Worm (Caenorhabditis elegans) whole organism, midembryonic: Measurements from ENCODE around the gene mtg-1.

ENCODE experiments used
- T22C8.4 ChIP-seq: fragments of 200-800 bp; sonication (Bioruptor generic); IDR thresholded peaks from 2 replicates; pipeline ENCODE4 v1.3.6; 2022; ENCODE audit warnings: missing genetic modification characterization, missing compliant biosample characterization
- cog-1 ChIP-seq: sonication (generic microtip); optimal IDR thresholded peaks from 2 replicates; lab custom pipeline; 2016; ENCODE audit warnings: missing genetic modification characterization, missing compliant biosample characterization
- flt-1 ChIP-seq: fragments of 200-800 bp; sonication (Bioruptor generic); IDR thresholded peaks from 2 replicates; pipeline ENCODE4 v1.3.6; 2022; ENCODE audit warnings: missing genetic modification characterization, missing compliant biosample characterization
- klf-2 ChIP-seq: fragments of 200-800 bp; sonication (Bioruptor generic); conservative IDR thresholded peaks from 2 replicates; pipeline ENCODE4 v1.3.6; 2022; ENCODE audit warnings: missing genetic modification reagents, missing genetic modification characterization, missing compliant biosample characterization
- med-1 ChIP-seq: sonication (generic microtip); optimal IDR thresholded peaks from 2 replicates; lab custom pipeline; 2017; ENCODE audit warnings: missing genetic modification characterization, mild to moderate bottlenecking, missing compliant biosample characterization, antibody characterized with exemption, missing genetic modification reagents; ENCODE audit not compliant: insufficient read depth
- ref-1 ChIP-seq: fragments of 200-800 bp; sonication (Bioruptor generic); conservative IDR thresholded peaks from 2 replicates; pipeline ENCODE4 v1.3.6; 2022; ENCODE audit warnings: missing genetic modification reagents, missing genetic modification characterization, missing compliant biosample characterization
- tab-1 ChIP-seq: fragments of 200-800 bp; sonication (Bioruptor generic); IDR thresholded peaks from 2 replicates; pipeline ENCODE4 v1.3.6; 2022; ENCODE audit warnings: missing genetic modification characterization, missing compliant biosample characterization
- ztf-23 ChIP-seq: fragments of 200-800 bp; sonication (Bioruptor generic); IDR thresholded peaks from 2 replicates; pipeline ENCODE4 v1.3.6; 2022; ENCODE audit warnings: missing genetic modification reagents, missing genetic modification characterization, missing compliant biosample characterization
- ztf-29 ChIP-seq: fragments of 200-800 bp; sonication (Bioruptor generic); IDR thresholded peaks from 2 replicates; pipeline ENCODE4 v1.3.6; 2022; ENCODE audit warnings: missing genetic modification reagents, missing genetic modification characterization, missing compliant biosample characterization

Gene mtg-1

ce11 chrIII:1533615-1534014, at the start of gene mtg-1:
TSS of gene mtg-1 (plus strand) at chrIII:1533774.
- no peak for TF ChIP-seq cog-1 (tag; lab: Kevin White, UChicago)
- TF ChIP-seq flt-1 (GFP tag; lab: Robert Waterston, UW) = 0 out of 2 replicates have a peak, but pooled peaks have one; percentile 30

- TF ChIP-seq ztf-29 (GFP tag; lab: Robert Waterston, UW) (no peak), cog-1 (tag; lab: Kevin White, UChicago) (no peak), tab-1 (GFP tag; lab: Robert Waterston, UW) (no peak), ref-1 (GFP tag; lab: Robert Waterston, UW) (no peak), ztf-23 (no peak), T22C8.4 (GFP tag; lab: Robert Waterston, UW) (no peak), flt-1 (GFP tag; lab: Robert Waterston, UW) (no peak), klf-2 (GFP tag; lab: Robert Waterston, UW) (no peak), med-1 (no peak)
These were observed 38.3 kb upstream of the mtg-1 start, which contains the start of gene Y82E9BR.19 for ce11 chrIII:1495230-1495629. TSS of gene Y82E9BR.19 (minus strand) at chrIII:1495330.

- TF ChIP-seq klf-2 (GFP tag; lab: Robert Waterston, UW) (no peak), tab-1 (GFP tag; lab: Robert Waterston, UW) (no peak), ref-1 (GFP tag; lab: Robert Waterston, UW) (no peak), ztf-29 (GFP tag; lab: Robert Waterston, UW) (no peak), ztf-23 (no peak), med-1 (no peak), cog-1 (tag; lab: Kevin White, UChicago) (no peak), T22C8.4 (GFP tag; lab: Robert Waterston, UW) (no peak), flt-1 (GFP tag; lab: Robert Waterston, UW) (no peak)
These were observed 37.6 kb upstream of the mtg-1 start, which contains the start of the genes ave-1 and M01G5.1 for ce11 chrIII:1495863-1496445. TSS of gene ave-1 (minus strand) at chrIII:1495975. TSS of gene M01G5.1 (plus strand) at chrIII:1496401.

ce11 chrIII:1508244-1508643, 25.3 kb upstream of the mtg-1 start:
- TF ChIP-seq flt-1 (GFP tag; lab: Robert Waterston, UW) (no peak), cog-1 (tag; lab: Kevin White, UChicago) (no peak)

DNA sequence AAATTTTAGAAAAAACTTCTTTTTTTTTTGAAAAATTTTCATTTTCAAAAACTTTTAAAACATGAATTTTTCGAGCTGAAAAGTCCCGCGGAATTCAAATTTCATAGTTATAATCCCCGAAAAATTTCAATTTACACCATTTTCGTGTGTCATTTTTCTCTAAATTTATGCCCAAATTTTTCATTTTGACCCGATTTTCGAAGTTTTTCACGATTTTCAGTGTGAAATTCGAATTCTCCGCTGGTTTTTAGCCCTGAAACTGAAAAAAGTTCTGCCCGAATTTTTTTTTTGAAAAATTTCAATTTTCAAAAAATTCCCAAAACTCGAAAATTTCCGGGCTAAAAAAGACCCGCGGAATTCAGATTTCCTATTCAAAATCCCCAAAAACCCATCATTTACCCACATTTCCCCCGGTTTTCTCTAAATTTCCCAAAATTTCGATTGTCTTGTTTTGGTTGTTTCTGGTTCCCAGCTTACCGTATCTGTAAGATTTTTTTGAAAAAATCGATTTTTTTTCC, 24.8 kb upstream of the mtg-1 start:
- TF ChIP-seq klf-2 (GFP tag; lab: Robert Waterston, UW) (no peak), tab-1 (GFP tag; lab: Robert Waterston, UW) (no peak), cog-1 (tag; lab: Kevin White, UChicago) (no peak), ztf-23 (no peak), med-1 (no peak), T22C8.4 (GFP tag; lab: Robert Waterston, UW) (no peak), ztf-29 (GFP tag; lab: Robert Waterston, UW) (no peak), flt-1 (GFP tag; lab: Robert Waterston, UW) (no peak), ref-1 (GFP tag; lab: Robert Waterston, UW) (no peak)

ce11 chrIII:1517893-1518292, 15.7 kb upstream of the mtg-1 start, which contains the start of gene tmem-120:
TSS of gene tmem-120 (minus strand) at chrIII:1517993.
- TF ChIP-seq cog-1 (tag; lab: Kevin White, UChicago) (no peak), flt-1 (GFP tag; lab: Robert Waterston, UW) (no peak), tab-1 (GFP tag; lab: Robert Waterston, UW) (no peak), ref-1 (GFP tag; lab: Robert Waterston, UW) (no peak), ztf-23 (no peak), klf-2 (GFP tag; lab: Robert Waterston, UW) (no peak), med-1 (no peak), T22C8.4 (GFP tag; lab: Robert Waterston, UW) (no peak), ztf-29 (GFP tag; lab: Robert Waterston, UW) (no peak)

ce11 chrIII:1519906-1520305, 13.7 kb upstream of the mtg-1 start:
- TF ChIP-seq ref-1 (GFP tag; lab: Robert Waterston, UW) (no peak), flt-1 (GFP tag; lab: Robert Waterston, UW) (no peak), T22C8.4 (GFP tag; lab: Robert Waterston, UW) (no peak), ztf-29 (GFP tag; lab: Robert Waterston, UW) (no peak), cog-1 (tag; lab: Kevin White, UChicago) (no peak), tab-1 (GFP tag; lab: Robert Waterston, UW) (no peak), klf-2 (GFP tag; lab: Robert Waterston, UW) (no peak), med-1 (no peak), ztf-23 (no peak)

- no peak for TF ChIP-seq ztf-29 (GFP tag; lab: Robert Waterston, UW)
- no peak for TF ChIP-seq flt-1 (GFP tag; lab: Robert Waterston, UW)
- no peak for TF ChIP-seq tab-1 (GFP tag; lab: Robert Waterston, UW)
- no peak for TF ChIP-seq med-1
- TF ChIP-seq klf-2 (GFP tag; lab: Robert Waterston, UW) = no peak
These were observed 5.2 kb upstream of the mtg-1 start for ce11 chrIII:1528423-1528822.

DNA sequence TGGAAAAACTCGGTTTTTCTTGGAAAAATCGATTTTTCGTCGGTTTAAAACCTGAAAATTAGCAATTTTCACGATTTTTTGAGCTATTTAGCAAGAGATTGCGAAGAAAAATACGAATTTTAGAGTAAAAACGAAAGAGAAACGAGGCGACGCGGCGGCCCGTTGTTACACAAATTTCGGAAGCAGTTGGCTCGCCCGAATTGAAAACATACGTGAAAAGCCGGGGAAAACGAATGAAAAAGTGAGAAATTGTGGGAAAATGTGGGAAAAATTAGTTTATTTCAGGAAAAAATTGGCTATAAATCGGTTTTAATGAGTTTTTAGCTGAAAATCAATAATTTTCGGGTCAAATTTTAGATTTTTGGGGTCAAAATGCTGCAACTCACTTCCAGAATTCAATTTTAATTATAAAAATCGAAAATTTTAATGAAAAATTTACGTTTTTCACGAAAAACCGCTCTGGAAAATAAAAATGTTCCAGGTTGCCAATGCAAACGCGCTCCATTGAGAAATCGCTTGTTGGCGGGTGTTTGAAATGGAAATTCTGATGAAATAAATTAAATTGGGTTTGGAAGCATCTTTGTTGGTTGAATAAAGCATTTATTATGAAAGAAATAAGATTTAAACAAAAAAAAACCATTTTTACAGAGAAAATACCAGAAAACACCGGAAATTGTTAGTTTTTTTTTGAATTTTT, 649 bp upstream of the mtg-1 start, which contains the start of gene snf-6:
TSS of gene snf-6 (minus strand) at position 51 of the 697 bp plus-strand sequence.
- no peak for TF ChIP-seq med-1

- no peak for TF ChIP-seq tab-1 (GFP tag; lab: Robert Waterston, UW)
- no peak for TF ChIP-seq flt-1 (GFP tag; lab: Robert Waterston, UW)
- no peak for TF ChIP-seq ztf-23
- TF ChIP-seq med-1 = no peak
- no peak for TF ChIP-seq ref-1 (GFP tag; lab: Robert Waterston, UW)
- TF ChIP-seq klf-2 (GFP tag; lab: Robert Waterston, UW) = no peak
- no peak for TF ChIP-seq T22C8.4 (GFP tag; lab: Robert Waterston, UW)
- no peak for TF ChIP-seq ztf-29 (GFP tag; lab: Robert Waterston, UW)
- TF ChIP-seq cog-1 (tag; lab: Kevin White, UChicago) = no peak
These were observed 857 bp downstream of the mtg-1 start for ce11 chrIII:1534431-1534830.
